Fruit fly (Drosophila melanogaster): Measurements from ENCODE around the gene Cyp304a1.

DNA sequence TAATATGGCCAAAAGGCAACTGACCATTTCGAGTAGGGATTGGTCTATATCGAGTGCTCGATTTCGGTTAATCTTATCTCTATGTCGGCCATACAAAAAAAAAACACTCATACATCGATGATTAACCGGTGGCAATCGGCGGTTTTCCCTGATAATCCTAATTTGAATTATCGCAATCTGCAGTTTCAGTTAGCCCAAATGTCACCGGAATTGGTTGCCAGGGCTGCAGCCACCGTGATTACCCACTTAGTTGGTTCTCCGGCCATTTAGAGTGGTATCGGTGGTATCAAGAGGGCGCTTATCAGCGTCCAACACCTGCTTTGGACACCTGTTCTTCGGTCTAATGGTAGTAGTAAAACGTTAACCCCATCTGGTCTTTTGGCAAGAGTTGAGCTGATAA, 8.5 kb downstream of the Cyp304a1 start:
- no peak for TF ChIP-seq psq (optimal IDR thresholded peaks at IDR 0.05)
- TF ChIP-seq Myc (optimal IDR thresholded peaks at IDR 0.05) = no peak
- TF ChIP-seq Sin3A (optimal IDR thresholded peaks at IDR 0.05) = no peak
- no peak for TF ChIP-seq insv (optimal IDR thresholded peaks at IDR 0.05)
- no peak for TF ChIP-seq h (optimal IDR thresholded peaks at IDR 0.05)
- TF ChIP-seq ttk (optimal IDR thresholded peaks at IDR 0.05) = no peak
